Worm (Caenorhabditis elegans) whole organism, L4/young adult: ENCODE results near the gene C01G10.18.

Experiments
- W03F9.2 ChIP-seq: fragments of 150-350 bp; optimal IDR thresholded peaks from 2 replicates; lab custom pipeline; 2014; ENCODE audit warnings: missing biosample characterization, missing genetic modification characterization
- him-1 ChIP-seq: sonication (generic microtip); optimal IDR thresholded peaks from 2 replicates; lab custom pipeline; 2016; ENCODE audit warnings: missing genotype, missing genetic modification reagents, missing genetic modification characterization, missing compliant biosample characterization

DNA sequence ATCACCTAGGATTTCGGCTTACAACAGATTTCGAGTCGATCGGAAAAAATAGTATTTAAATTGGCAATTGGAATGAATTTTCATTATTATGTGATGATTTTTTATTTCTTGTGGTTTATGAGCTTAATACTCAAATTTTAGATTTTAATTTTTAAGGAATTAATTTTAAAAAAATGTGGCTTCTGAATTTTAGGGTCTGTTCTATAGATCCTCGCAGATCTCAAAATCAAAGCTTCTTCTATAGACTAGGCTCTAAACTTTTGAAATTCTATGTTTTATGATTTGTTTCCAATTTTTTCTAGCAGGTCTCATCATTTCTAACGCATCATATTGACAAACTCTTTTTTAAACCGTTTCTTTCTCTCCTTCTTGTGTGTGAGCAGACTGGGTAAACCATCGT is 4.2 kb upstream of the C01G10.18 start, which contains the start of gene txt-12:
- TF ChIP-seq him-1 (tag; lab: Kevin White, UChicago) (no peak), W03F9.2 (no peak)
